Worm (Caenorhabditis elegans) whole organism, L3 larva: Measurements from ENCODE around the gene F22E12.1.
A peak's percentile ranks its signal among the peaks of the same experiment; 100 is the strongest.

Experiments
- R02D3.7 ChIP-seq: fragments of 150-350 bp; optimal IDR thresholded peaks from 2 replicates; lab custom pipeline; 2014; ENCODE audit warnings: missing biosample characterization, missing genetic modification characterization
- ZK546.5 ChIP-seq: sonication (generic microtip); optimal IDR thresholded peaks from 2 replicates; lab custom pipeline; 2017; ENCODE audit warnings: missing biosample characterization, missing genetic modification characterization
- ama-1 ChIP-seq: fragments of 150-350 bp; optimal IDR thresholded peaks from 2 replicates; lab custom pipeline; 2018
- ceh-16 ChIP-seq: sonication (generic microtip); optimal IDR thresholded peaks from 2 replicates; lab custom pipeline; 2017; ENCODE audit warnings: missing biosample characterization, missing genetic modification characterization
- ceh-82 ChIP-seq: fragments of 150-350 bp; optimal IDR thresholded peaks from 2 replicates; lab custom pipeline; 2014; ENCODE audit warnings: missing biosample characterization, missing genetic modification characterization
- ceh-9 ChIP-seq: sonication (generic microtip); optimal IDR thresholded peaks from 2 replicates; lab custom pipeline; 2018; ENCODE audit warnings: missing biosample characterization, missing genetic modification characterization
- daf-12 ChIP-seq: fragments of 150-350 bp; optimal IDR thresholded peaks from 2 replicates; lab custom pipeline; 2014; ENCODE audit warnings: missing biosample characterization, missing genetic modification reagents, missing genetic modification characterization
- egl-27 ChIP-seq: sonication (generic microtip); optimal IDR thresholded peaks from 4 replicates; lab custom pipeline; 2017; ENCODE audit warnings: missing biosample characterization, missing genetic modification reagents, missing genetic modification characterization
- egl-5 ChIP-seq: fragments of 150-350 bp; optimal IDR thresholded peaks from 2 replicates; lab custom pipeline; 2017; ENCODE audit warnings: missing biosample characterization, missing genetic modification reagents, missing genetic modification characterization, inconsistent platforms
- elt-2 ChIP-seq: sonication (generic microtip); optimal IDR thresholded peaks from 2 replicates; lab custom pipeline; 2016; ENCODE audit warnings: missing genetic modification reagents, mild to moderate bottlenecking, missing genetic modification characterization, missing compliant biosample characterization
- eor-1 ChIP-seq, 2 experiments: fragments of 150-350 bp; optimal IDR thresholded peaks; 2 replicates each; lab custom pipeline; 2014 to 2018; ENCODE audit warnings: missing biosample characterization in 2 of 2, missing genetic modification characterization in 2 of 2
- fkh-2 ChIP-seq: fragments of 150-350 bp; optimal IDR thresholded peaks from 2 replicates; lab custom pipeline; 2014; ENCODE audit warnings: missing biosample characterization, missing genetic modification reagents, missing genetic modification characterization
- lin-39 ChIP-seq: fragments of 150-350 bp; optimal IDR thresholded peaks from 2 replicates; lab custom pipeline; 2018; ENCODE audit warnings: missing biosample characterization, missing genetic modification reagents, missing genetic modification characterization
- lsy-12 ChIP-seq: sonication (generic microtip); optimal IDR thresholded peaks from 2 replicates; lab custom pipeline; 2016; ENCODE audit warnings: mild to moderate bottlenecking, missing genetic modification characterization, missing compliant biosample characterization
- mdl-1 ChIP-seq: fragments of 150-350 bp; optimal IDR thresholded peaks from 2 replicates; lab custom pipeline; 2014; ENCODE audit warnings: missing biosample characterization, missing genetic modification characterization
- mml-1 ChIP-seq: fragments of 150-350 bp; sonication (generic microtip); optimal IDR thresholded peaks from 3 replicates; lab custom pipeline; 2014; ENCODE audit warnings: missing biosample characterization, missing genetic modification characterization
- nfya-1 ChIP-seq: sonication (generic microtip); optimal IDR thresholded peaks from 2 replicates; lab custom pipeline; 2017; ENCODE audit warnings: missing genetic modification characterization, mild to moderate bottlenecking, missing compliant biosample characterization, antibody characterized with exemption, moderate library complexity; ENCODE audit not compliant: insufficient read depth
- nhr-11 ChIP-seq: fragments of 150-350 bp; optimal IDR thresholded peaks from 2 replicates; lab custom pipeline; 2014; ENCODE audit warnings: missing biosample characterization, missing genetic modification characterization
- nhr-12 ChIP-seq: fragments of 150-350 bp; optimal IDR thresholded peaks from 2 replicates; lab custom pipeline; 2014; ENCODE audit warnings: missing biosample characterization, missing genetic modification characterization
- nhr-237 ChIP-seq: fragments of 150-350 bp; optimal IDR thresholded peaks from 2 replicates; lab custom pipeline; 2014; ENCODE audit warnings: missing biosample characterization, missing genetic modification characterization
- nhr-28 ChIP-seq: fragments of 150-350 bp; optimal IDR thresholded peaks from 2 replicates; lab custom pipeline; 2014; ENCODE audit warnings: missing biosample characterization, missing genetic modification characterization
- nhr-67 ChIP-seq: fragments of 150-350 bp; optimal IDR thresholded peaks from 2 replicates; lab custom pipeline; 2014; ENCODE audit warnings: missing biosample characterization, missing genetic modification characterization
- nhr-77 ChIP-seq: fragments of 150-350 bp; optimal IDR thresholded peaks from 2 replicates; lab custom pipeline; 2014; ENCODE audit warnings: missing biosample characterization, missing genetic modification characterization
- pha-4 ChIP-seq: fragments of 150-350 bp; optimal IDR thresholded peaks from 2 replicates; lab custom pipeline; 2014; ENCODE audit warnings: missing biosample characterization, missing genetic modification reagents, missing genetic modification characterization
- pqm-1 ChIP-seq: fragments of 150-350 bp; optimal IDR thresholded peaks from 2 replicates; lab custom pipeline; 2017; ENCODE audit warnings: missing biosample characterization, missing genetic modification characterization, inconsistent platforms
- sea-2 ChIP-seq: fragments of 150-350 bp; sonication (generic microtip); optimal IDR thresholded peaks from 4 replicates; lab custom pipeline; 2014; ENCODE audit warnings: missing biosample characterization, missing genetic modification reagents, missing genetic modification characterization
- skn-1 ChIP-seq: fragments of 150-350 bp; optimal IDR thresholded peaks from 2 replicates; lab custom pipeline; 2014; ENCODE audit warnings: missing biosample characterization, missing genetic modification characterization
- tbx-2 ChIP-seq: sonication (generic microtip); optimal IDR thresholded peaks from 2 replicates; lab custom pipeline; 2016; ENCODE audit warnings: mild to moderate bottlenecking, missing genetic modification characterization, missing compliant biosample characterization
- unc-62 ChIP-seq: fragments of 150-350 bp; sonication (generic microtip); optimal IDR thresholded peaks from 4 replicates; lab custom pipeline; 2014; ENCODE audit warnings: missing biosample characterization, missing genetic modification reagents, missing genetic modification characterization
- zag-1 ChIP-seq: fragments of 150-350 bp; optimal IDR thresholded peaks from 2 replicates; lab custom pipeline; 2014; ENCODE audit warnings: missing biosample characterization, missing genetic modification characterization
- ztf-4 ChIP-seq: fragments of 150-350 bp; optimal IDR thresholded peaks from 2 replicates; lab custom pipeline; 2014; ENCODE audit warnings: missing biosample characterization, missing genetic modification characterization

F22E12.1 gene

DNA sequence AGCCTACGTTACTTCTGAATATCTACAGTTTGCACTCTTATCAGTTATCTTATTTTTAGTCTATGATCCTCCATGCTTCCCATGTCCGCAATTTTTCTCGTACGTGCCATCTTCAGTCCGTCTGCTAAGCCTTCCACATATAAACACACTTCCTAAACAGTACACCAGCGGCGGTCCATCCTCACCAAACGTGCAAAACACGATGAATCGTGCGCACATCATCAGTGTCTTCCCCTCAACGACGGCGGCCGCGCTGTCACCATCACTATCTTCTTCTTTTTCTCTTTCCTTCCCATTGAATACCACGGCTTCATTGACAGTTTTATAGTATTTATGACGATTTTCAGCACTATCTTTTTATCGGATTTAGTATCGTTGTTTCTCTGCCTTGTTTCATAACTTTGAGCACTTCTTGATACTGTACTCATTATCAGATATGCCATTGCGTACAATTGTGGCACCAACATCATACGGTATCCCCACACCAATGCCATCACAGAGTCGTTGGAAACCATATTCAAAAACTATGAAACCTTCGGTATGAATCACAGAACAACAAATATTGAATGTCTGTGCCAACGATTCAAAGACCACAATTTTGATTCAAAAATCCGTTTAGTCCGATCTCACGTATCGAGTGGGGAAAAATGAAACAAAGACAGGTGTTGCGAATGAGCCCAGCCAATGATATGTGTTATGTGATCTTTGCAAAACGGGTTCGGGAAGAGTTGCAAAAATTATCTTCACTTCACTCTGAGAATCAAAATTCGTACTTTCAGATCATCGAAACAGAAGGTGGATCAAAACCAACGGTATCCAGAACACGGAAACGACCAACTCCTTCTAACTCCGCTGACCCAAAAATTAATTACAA, 16.0 kb upstream of the F22E12.1 start:
- peak; percentile 1 for TF ChIP-seq egl-5 (tag; lab: Kevin White, UChicago)
- peak; percentile 85 for TF ChIP-seq ama-1 (lab: Kevin White, UChicago)
- no peak for TF ChIP-seq nfya-1 (tag; lab: Kevin White, UChicago)
- TF ChIP-seq sea-2 (GFP tag; lab: Kevin White, UChicago): no peak
- TF ChIP-seq daf-12 (tag; lab: Kevin White, UChicago): no peak
- TF ChIP-seq fkh-2: no peak

DNA sequence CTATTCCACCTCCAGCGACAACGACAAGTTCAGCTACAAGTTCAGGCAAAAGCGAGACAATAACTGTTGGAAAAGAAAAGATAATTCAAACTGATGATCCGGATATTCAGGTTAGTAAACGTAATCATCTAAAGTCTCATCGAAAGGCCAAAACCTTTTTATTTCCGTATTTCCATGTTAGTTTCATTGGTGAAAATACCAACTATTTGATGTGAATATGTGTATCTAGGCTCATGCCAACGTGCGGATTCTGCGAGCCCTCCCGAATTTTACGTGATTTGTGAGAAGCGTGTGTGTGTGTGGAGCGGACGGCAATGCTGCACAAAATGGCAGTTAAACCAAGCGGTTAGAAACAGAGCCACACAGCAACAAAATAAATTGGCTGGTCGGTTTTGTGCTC, 13.9 kb upstream of the F22E12.1 start:
- TF ChIP-seq ZK546.5 (tag; lab: Kevin White, UChicago) (no peak), pha-4 (peak; percentile 13), mdl-1 (no peak), ama-1 (lab: Kevin White, UChicago) (peak; percentile 21)

DNA sequence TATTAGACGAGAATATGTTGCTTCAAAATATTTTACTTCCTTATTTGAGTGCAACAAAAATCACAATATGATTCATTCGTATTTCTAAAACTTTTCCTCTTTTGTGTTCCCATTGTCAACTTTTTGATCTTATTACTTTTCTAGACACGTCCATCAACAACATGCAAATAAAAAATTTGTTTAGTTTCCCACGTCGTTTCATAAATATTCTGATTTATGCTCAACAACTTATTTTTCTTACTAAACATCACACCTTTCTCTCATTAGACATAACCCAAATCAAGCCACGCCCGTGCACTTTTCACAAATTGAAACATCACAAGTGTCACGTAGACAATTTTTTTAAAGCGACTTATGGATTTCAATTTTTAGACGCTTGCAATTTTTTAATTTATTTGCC, 12.7 kb upstream of the F22E12.1 start:
- TF ChIP-seq skn-1 (tag; lab: Kevin White, UChicago): no peak
- TF ChIP-seq tbx-2 (tag; lab: Kevin White, UChicago): no peak
- no peak for TF ChIP-seq eor-1 (tag; optimal IDR thresholded peaks at IDR 0.05; lab: Kevin White, UChicago)
- no peak for TF ChIP-seq egl-27 (tag; lab: Kevin White, UChicago)
- no peak for TF ChIP-seq ztf-4

DNA sequence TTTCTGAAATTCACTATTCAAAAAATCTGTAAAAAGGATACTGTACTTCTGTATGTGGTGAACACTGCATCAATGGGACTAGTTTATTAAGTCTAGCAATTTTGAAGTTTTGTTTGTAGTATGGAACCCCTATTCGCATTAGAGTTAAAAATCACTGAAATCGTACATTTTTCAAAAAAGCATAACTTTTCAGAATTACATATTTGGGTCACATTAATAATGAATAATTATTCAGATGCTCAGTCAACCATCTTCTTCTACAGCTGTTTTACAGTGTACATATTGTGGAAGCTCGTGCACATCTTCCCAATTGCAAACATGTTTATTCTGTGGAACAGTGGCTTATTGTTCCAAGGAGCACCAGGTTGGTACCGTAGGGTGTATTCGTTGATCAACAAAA, 11.6 kb upstream of the F22E12.1 start:
- no peak for TF ChIP-seq nhr-237 (tag; lab: Kevin White, UChicago)
- TF ChIP-seq ama-1 (lab: Kevin White, UChicago): peak; percentile 61
- no peak for TF ChIP-seq R02D3.7 (tag; lab: Kevin White, UChicago)
- no peak for TF ChIP-seq ceh-82

DNA sequence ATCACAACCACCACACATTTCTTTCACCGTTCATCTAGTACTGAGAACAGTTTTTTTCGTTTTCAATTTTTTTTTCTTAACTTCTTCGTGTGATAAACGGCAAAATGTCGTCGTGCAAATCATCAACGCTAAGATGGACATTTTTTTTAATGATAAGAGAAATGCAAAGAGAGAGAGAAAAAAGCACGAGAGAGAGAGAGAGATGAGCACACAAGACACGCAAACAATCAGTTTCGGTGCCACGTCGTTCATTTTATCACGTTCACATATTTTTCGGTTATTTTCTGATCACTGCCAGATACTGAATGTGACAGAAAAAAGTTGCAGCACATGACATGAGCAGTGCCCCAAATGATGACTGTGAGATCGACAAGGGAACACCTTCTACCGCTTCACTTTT, 11.0 kb upstream of the F22E12.1 start, which contains the start of gene egl-9:
egl-9 (plus strand) TSS at position 328 of the 400 bp plus-strand sequence.
- TF ChIP-seq ceh-16 (tag; lab: Kevin White, UChicago): no peak
- no peak for TF ChIP-seq nhr-11 (tag; lab: Kevin White, UChicago)
- TF ChIP-seq elt-2 (tag; lab: Kevin White, UChicago): peak; percentile 83
- TF ChIP-seq pqm-1 (tag; lab: Kevin White, UChicago): peak; percentile 61
- no peak for TF ChIP-seq ceh-9
- peak; percentile 31 for TF ChIP-seq nfya-1 (tag; lab: Kevin White, UChicago)
- TF ChIP-seq lsy-12 (tag; lab: Kevin White, UChicago): no peak
- TF ChIP-seq unc-62 (GFP tag; lab: Kevin White, UChicago): no peak
- no peak for TF ChIP-seq nhr-67 (tag; lab: Kevin White, UChicago)
- TF ChIP-seq pha-4: peak; percentile 70
- peak; percentile 84 for TF ChIP-seq ama-1 (lab: Kevin White, UChicago)

DNA sequence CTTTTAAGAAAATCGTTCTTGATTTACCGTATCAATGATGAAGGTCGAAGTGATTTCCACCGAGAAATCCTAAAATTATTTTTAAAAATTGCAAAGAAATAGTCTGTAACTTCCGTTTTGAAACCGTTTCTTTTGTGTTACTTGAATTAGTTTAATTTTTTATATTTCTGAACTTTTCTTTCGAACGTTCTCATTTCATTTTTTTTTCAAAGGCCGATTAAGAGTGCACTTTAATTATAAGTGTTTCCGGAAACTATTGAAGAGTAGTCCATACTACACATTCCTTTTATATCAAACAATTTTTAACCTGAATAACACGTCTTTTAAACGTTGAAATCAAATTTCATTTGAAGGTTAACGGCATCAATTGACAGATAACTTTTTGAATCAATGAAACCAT, 10.5 kb upstream of the F22E12.1 start:
- TF ChIP-seq zag-1 (tag; lab: Kevin White, UChicago): no peak
- no peak for TF ChIP-seq nhr-28
- TF ChIP-seq elt-2 (tag; lab: Kevin White, UChicago): no peak
- TF ChIP-seq nhr-12 (tag; lab: Kevin White, UChicago): no peak
- TF ChIP-seq lin-39 (tag; lab: Kevin White, UChicago): no peak
- no peak for TF ChIP-seq nhr-77 (tag; lab: Kevin White, UChicago)
- no peak for TF ChIP-seq mml-1 (tag; lab: Kevin White, UChicago)
